Fruit fly (Drosophila melanogaster) whole organism, prepupa: ENCODE measurements around the gene Atg1.

ENCODE experiments used
- CG11902 ChIP-seq: fragments of 200-800 bp; sonication (Bioruptor generic); optimal IDR thresholded peaks from 3 replicates; lab custom pipeline; 2016; ENCODE audit warnings: missing biosample characterization, missing genetic modification characterization
- CG34406 ChIP-seq: fragments of 200-800 bp; sonication (Bioruptor generic); optimal IDR thresholded peaks from 3 replicates; lab custom pipeline; 2016; ENCODE audit warnings: missing biosample characterization, missing genetic modification characterization
- Gug ChIP-seq: fragments of 200-800 bp; sonication (Bioruptor generic); IDR thresholded peaks from 2 replicates; pipeline ENCODE4 v1.3.6; 2022; ENCODE audit warnings: missing biosample characterization, missing genetic modification characterization

DNA sequence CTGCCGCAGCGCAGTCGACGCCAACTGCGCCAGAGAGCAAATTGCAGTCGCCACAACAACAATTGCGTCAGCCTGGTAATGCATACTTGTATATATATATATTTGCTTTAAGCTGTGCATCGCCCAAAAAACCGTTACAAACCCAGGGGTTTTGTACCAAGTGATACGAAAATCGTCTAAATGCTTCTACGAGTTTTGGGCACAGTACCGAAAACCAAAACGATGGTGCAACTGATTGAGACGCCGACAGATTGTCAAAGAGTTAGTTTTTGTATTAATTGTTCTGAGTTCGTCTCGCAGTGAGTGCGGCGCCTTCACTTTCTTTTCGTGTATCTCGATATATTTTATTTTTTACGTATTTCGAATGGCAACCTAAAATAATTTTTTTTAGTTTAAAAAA, 9.9 kb upstream of the Atg1 start:
- TF ChIP-seq CG11902 (no peak), Gug (GFP tag; lab: Robert Waterston, UW) (no peak), CG34406 (GFP tag; lab: Kevin White, UChicago) (no peak)
